Fruit fly (Drosophila melanogaster) Kc167 (cell line): Measurements from ENCODE around the gene CG5704.

ENCODE experiments used
- Myc ChIP-seq: fragments of >200 bp; optimal IDR thresholded peaks from 2 replicates; lab custom pipeline; 2017; ENCODE audit warnings: missing external identifiers
- Sin3A ChIP-seq: fragments of >200 bp; optimal IDR thresholded peaks from 2 replicates; lab custom pipeline; 2018; ENCODE audit warnings: missing external identifiers
- h ChIP-seq: fragments of >200 bp; optimal IDR thresholded peaks from 3 replicates; lab custom pipeline; 2018; ENCODE audit warnings: missing external identifiers
- insv ChIP-seq: fragments of >200 bp; optimal IDR thresholded peaks from 3 replicates; lab custom pipeline; 2018; ENCODE audit warnings: missing external identifiers
- psq ChIP-seq: fragments of >200 bp; optimal IDR thresholded peaks from 2 replicates; lab custom pipeline; 2017; ENCODE audit warnings: missing external identifiers
- ttk ChIP-seq: sonication (Bioruptor generic); optimal IDR thresholded peaks from 2 replicates; lab custom pipeline; 2017; ENCODE audit warnings: missing external identifiers

CG5704 gene

DNA sequence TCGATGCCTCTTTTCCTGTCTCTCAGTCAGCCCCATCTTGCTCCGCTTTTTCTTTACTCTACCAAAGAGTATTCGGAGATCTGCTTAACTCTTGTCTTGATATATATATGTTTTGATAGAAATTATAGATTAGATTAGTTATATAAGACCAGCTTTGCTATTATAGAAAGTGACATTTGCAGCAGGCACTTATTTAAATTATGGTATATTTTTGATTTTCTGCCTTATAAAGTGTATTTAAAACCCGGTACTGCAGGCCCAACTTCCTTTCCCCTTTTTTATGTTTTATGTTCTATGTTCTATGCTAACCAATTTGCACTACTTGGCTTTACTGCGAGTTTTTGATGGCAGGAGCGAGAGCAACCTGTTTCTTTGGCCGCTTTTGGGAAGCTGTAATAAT, 8.1 kb downstream of the CG5704 start:
- TF ChIP-seq ttk (no peak), Sin3A (lab: Kevin White, UChicago) (no peak), h (no peak), Myc (lab: Kevin White, UChicago) (no peak), psq (lab: Kevin White, UChicago) (no peak), insv (lab: Kevin White, UChicago) (no peak)

dm6 chr3L:2162019-2162418, 8.8 kb downstream of the CG5704 start:
- no peak for TF ChIP-seq psq (lab: Kevin White, UChicago)
- no peak for TF ChIP-seq Sin3A (lab: Kevin White, UChicago)
- TF ChIP-seq h: no peak
- no peak for TF ChIP-seq ttk
- no peak for TF ChIP-seq Myc (lab: Kevin White, UChicago)
- TF ChIP-seq insv (lab: Kevin White, UChicago): no peak

DNA sequence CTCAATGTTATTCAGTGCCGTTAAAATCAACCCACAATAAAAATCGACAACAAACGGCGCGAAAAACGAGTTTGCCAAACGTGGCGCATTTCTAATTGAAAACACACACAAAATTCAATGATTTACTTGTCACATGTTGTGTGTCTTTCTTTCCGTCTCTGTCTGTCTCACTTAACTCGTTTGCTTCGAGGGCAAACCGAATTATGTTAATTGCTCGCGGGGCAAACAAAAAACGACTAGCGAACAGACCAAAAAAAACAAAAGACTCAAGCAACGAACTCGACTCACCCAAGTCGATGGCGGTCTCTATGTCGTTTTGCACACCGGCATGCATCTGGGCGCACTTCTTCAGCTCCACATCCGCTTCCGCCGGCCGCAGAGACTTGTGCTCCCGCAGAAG, 11.0 kb downstream of the CG5704 start:
- TF ChIP-seq h (no peak), psq (lab: Kevin White, UChicago) (no peak), Sin3A (lab: Kevin White, UChicago) (no peak), insv (lab: Kevin White, UChicago) (no peak), ttk (no peak), Myc (lab: Kevin White, UChicago) (no peak)

dm6 chr3L:2158689-2159310, 12.0 kb downstream of the CG5704 start:
- TF ChIP-seq Myc (lab: Kevin White, UChicago) (no peak), insv (lab: Kevin White, UChicago) (no peak), Sin3A (lab: Kevin White, UChicago) (no peak), psq (lab: Kevin White, UChicago) (no peak), ttk (no peak), h (no peak)

DNA sequence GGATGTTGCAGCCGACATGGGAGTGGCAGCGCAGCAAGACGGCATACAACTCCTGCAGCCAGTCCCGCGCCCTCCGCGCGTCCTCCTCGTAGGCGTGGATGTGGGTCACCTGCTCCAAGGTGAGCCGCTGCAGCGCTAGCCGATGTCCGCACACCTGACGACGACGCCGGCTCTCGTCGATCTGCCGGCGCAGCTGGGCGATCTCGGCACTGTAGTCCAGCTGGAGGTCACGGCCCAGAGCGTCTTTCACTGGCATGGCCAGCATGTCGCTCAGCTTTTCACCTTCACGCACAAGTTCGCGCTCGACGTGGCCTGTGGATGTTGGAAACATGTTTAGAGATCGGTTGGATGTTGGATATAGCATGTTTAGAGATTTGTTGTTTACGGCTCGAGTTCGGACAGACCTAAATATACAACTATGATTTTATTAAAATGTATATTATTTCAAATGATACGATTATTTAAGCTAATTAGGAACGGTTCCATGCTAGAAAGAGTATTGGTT, 13.3 kb downstream of the CG5704 start:
- TF ChIP-seq h (no peak), insv (lab: Kevin White, UChicago) (no peak), ttk (no peak), Myc (lab: Kevin White, UChicago) (no peak), psq (lab: Kevin White, UChicago) (no peak), Sin3A (lab: Kevin White, UChicago) (no peak)

DNA sequence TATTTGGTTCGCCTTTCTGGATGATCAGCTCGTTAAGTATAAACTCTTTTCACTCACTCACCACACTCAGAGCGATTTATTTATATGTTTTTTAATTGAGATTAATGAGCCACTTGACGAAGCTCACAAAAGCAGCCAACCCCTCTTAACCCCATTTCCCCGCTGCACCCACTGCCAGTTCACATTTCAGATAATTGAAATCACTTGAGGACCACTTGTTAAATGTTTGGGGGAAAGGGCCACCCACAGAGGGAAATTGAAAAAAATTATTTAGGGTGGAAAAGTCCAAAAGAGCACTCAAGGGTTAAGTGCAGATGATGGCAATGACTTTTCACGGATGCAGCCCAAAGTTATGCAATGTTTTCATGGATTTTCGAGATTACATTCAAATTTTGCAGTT, 18.0 kb downstream of the CG5704 start:
- TF ChIP-seq ttk: no peak
- TF ChIP-seq psq (lab: Kevin White, UChicago): no peak
- TF ChIP-seq Myc (lab: Kevin White, UChicago): no peak
- TF ChIP-seq h: no peak
- no peak for TF ChIP-seq Sin3A (lab: Kevin White, UChicago)
- no peak for TF ChIP-seq insv (lab: Kevin White, UChicago)

DNA sequence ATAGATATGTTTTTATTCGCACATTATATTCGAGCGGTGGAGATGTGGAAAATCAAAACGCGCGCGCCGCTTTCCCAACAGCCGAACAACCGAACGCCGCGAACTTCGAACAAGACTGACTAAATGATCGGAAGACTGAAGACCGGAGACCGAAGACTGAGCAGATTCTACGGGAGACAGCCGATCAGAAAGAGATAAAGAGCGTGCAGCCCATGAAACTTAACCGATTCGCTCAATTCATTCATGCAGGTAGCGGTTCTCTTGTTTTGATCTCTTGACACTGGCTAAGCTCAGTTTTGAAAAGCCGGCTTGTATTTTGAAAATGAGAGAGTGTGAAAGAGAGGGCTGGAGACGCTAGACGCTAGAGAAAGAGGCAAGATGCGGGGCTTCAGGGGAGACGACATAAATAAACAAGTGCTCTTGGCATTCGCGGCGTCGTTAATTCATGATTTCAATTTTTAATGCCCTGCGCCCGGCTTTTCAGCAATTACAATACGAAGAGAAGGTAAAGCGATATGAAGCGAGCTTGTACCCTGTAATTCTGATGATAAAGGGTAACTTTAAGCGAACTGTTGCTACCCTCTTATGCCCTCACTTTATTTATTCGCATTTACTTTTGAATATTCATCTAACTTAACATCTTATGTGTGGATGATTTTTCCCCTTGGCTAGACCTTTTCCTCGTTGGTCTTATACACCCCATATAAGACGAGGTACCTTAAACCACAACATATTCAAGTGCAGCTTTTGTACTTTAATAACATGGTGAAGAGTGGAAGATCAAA, 19.0 kb downstream of the CG5704 start, which contains the start of gene zormin:
TSS of gene zormin (minus strand) at position 113 of the 785 bp plus-strand sequence.
- TF ChIP-seq ttk: no peak
- no peak for TF ChIP-seq h
- TF ChIP-seq Sin3A (lab: Kevin White, UChicago): no peak
- no peak for TF ChIP-seq Myc (lab: Kevin White, UChicago)
- TF ChIP-seq psq (lab: Kevin White, UChicago): no peak
- TF ChIP-seq insv (lab: Kevin White, UChicago): no peak

DNA sequence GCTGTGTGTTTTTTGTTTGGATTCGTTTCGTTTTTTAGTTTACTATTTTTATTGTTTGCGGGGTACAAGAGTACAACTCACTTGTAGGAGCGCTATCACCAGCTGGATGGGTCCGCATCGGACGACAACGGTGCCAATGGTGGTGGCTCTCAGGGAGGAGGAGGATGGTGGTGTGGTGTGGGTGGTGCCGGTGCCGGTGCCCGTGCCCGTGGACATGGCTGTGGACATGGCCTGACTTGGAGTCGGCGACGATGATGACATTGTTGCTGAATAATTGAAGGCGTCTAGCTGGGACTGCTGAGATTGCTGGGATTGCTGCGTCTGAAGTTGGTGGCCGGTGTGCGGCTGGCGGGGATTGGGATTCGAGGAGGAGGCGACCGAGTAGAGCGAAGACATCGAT, 21.1 kb downstream of the CG5704 start:
- TF ChIP-seq insv (lab: Kevin White, UChicago) (no peak), Sin3A (lab: Kevin White, UChicago) (no peak), ttk (no peak), Myc (lab: Kevin White, UChicago) (no peak), h (no peak), psq (lab: Kevin White, UChicago) (no peak)

- no peak for TF ChIP-seq Sin3A (lab: Kevin White, UChicago)
Measured at dm6 chr3L:2147767-2148166, 23.0 kb downstream of the CG5704 start.

dm6 chr3L:2145019-2145418, 25.8 kb downstream of the CG5704 start:
- no peak for TF ChIP-seq Myc (lab: Kevin White, UChicago)
- no peak for TF ChIP-seq Sin3A (lab: Kevin White, UChicago)
- TF ChIP-seq ttk: no peak
- TF ChIP-seq h: no peak
- TF ChIP-seq psq (lab: Kevin White, UChicago): no peak
- no peak for TF ChIP-seq insv (lab: Kevin White, UChicago)

- TF ChIP-seq psq (lab: Kevin White, UChicago) (no peak), insv (lab: Kevin White, UChicago) (no peak), h (no peak), Sin3A (lab: Kevin White, UChicago) (no peak), ttk (no peak), Myc (lab: Kevin White, UChicago) (no peak)
Measured at dm6 chr3L:2144355-2144754, 26.4 kb downstream of the CG5704 start.

dm6 chr3L:2142435-2142834, 28.3 kb downstream of the CG5704 start:
- TF ChIP-seq ttk (no peak), Sin3A (lab: Kevin White, UChicago) (no peak), h (no peak), psq (lab: Kevin White, UChicago) (no peak), insv (lab: Kevin White, UChicago) (no peak), Myc (lab: Kevin White, UChicago) (no peak)
